Worm (Caenorhabditis elegans) whole organism, L4 larva: ENCODE data around the gene T08A11.1.

ENCODE experiments used
- F10B5.3 ChIP-seq: sonication (generic microtip); optimal IDR thresholded peaks from 2 replicates; lab custom pipeline; 2016; ENCODE audit warnings: mild to moderate bottlenecking, missing genetic modification characterization, missing compliant biosample characterization
- F49E8.2 ChIP-seq: sonication (generic microtip); optimal IDR thresholded peaks from 2 replicates; lab custom pipeline; 2016; ENCODE audit warnings: missing compliant biosample characterization, mild to moderate bottlenecking, missing genetic modification characterization, borderline replicate concordance
- R02D3.7 ChIP-seq: fragments of 150-350 bp; sonication (generic microtip); optimal IDR thresholded peaks from 3 replicates; lab custom pipeline; 2014; ENCODE audit warnings: missing biosample characterization, missing genetic modification characterization
- Y5F2A.4 ChIP-seq: fragments of 200-800 bp; sonication (Bioruptor generic); optimal IDR thresholded peaks from 2 replicates; lab custom pipeline; 2018; ENCODE audit warnings: mild to moderate bottlenecking, missing genetic modification characterization, missing compliant biosample characterization
- aha-1 ChIP-seq: fragments of 150-350 bp; peaks from one replicate; lab custom pipeline; 2014; ENCODE audit warnings: missing biosample characterization, missing genetic modification characterization
- ama-1 ChIP-seq: fragments of 150-350 bp; optimal IDR thresholded peaks from 2 replicates; lab custom pipeline; 2014; ENCODE audit warnings: inconsistent platforms, mixed read lengths
- arid-1 ChIP-seq: fragments of 200-800 bp; sonication (Bioruptor generic); conservative IDR thresholded peaks from 2 replicates; pipeline ENCODE4 v1.3.6; 2022; ENCODE audit warnings: missing genetic modification reagents, missing genetic modification characterization, missing compliant biosample characterization
- ceh-44 ChIP-seq: fragments of 200-800 bp; sonication (Bioruptor generic); IDR thresholded peaks from 2 replicates; pipeline ENCODE4 v1.3.6; 2022; ENCODE audit warnings: missing genetic modification reagents, missing genetic modification characterization, missing compliant biosample characterization
- ces-1 ChIP-seq: fragments of 150-350 bp; sonication (generic microtip); optimal IDR thresholded peaks from 4 replicates; lab custom pipeline; 2014; ENCODE audit warnings: missing biosample characterization, missing genetic modification reagents, missing genetic modification characterization
- ctbp-1 ChIP-seq: fragments of 200-800 bp; sonication (Bioruptor generic); IDR thresholded peaks from 2 replicates; pipeline ENCODE4 v1.3.6; 2022; ENCODE audit warnings: missing genetic modification reagents, missing genetic modification characterization, missing compliant biosample characterization
- daf-16 ChIP-seq, 3 experiments: sonication (generic microtip); optimal IDR thresholded peaks; 2 replicates each; lab custom pipeline; 2016 to 2017; ENCODE audit warnings: missing genetic modification characterization in 3 of 3, missing genetic modification reagents in 3 of 3, mild to moderate bottlenecking in 2 of 3, missing compliant biosample characterization in 2 of 3, missing biosample characterization in 1 of 3, moderate library complexity in 1 of 3
- daf-19 ChIP-seq: fragments of 200-800 bp; sonication (Bioruptor generic); conservative IDR thresholded peaks from 2 replicates; pipeline ENCODE4 v1.3.6; 2022; ENCODE audit warnings: missing genetic modification characterization, missing compliant biosample characterization
- dmd-6 ChIP-seq: fragments of 200-800 bp; sonication (Bioruptor generic); IDR thresholded peaks from 2 replicates; pipeline ENCODE4 v1.3.6; 2022; ENCODE audit warnings: missing genetic modification reagents, missing genetic modification characterization, missing compliant biosample characterization
- dmd-9 ChIP-seq: fragments of 200-800 bp; sonication (Bioruptor generic); IDR thresholded peaks from 2 replicates; pipeline ENCODE4 v1.3.6; 2022; ENCODE audit warnings: missing genetic modification reagents, missing genetic modification characterization, missing compliant biosample characterization
- dpl-1 ChIP-seq: fragments of 150-350 bp; optimal IDR thresholded peaks from 2 replicates; lab custom pipeline; 2014; ENCODE audit warnings: missing biosample characterization, missing genetic modification reagents, missing genetic modification characterization
- duxl-1 ChIP-seq: sonication (generic microtip); optimal IDR thresholded peaks from 2 replicates; lab custom pipeline; 2016; ENCODE audit warnings: mild to moderate bottlenecking, missing genetic modification characterization, moderate library complexity, missing compliant biosample characterization; ENCODE audit not compliant: poor library complexity
- fkh-10 ChIP-seq: fragments of 150-350 bp; optimal IDR thresholded peaks from 2 replicates; lab custom pipeline; 2014; ENCODE audit warnings: missing biosample characterization, missing genetic modification reagents, missing genetic modification characterization
- gei-8 ChIP-seq: fragments of 200-800 bp; sonication (Bioruptor generic); optimal IDR thresholded peaks from 2 replicates; lab custom pipeline; 2018; ENCODE audit warnings: mild to moderate bottlenecking, missing genetic modification characterization, missing compliant biosample characterization
- hmg-1.1 ChIP-seq: fragments of 200-800 bp; sonication (Bioruptor generic); IDR thresholded peaks from 2 replicates; pipeline ENCODE4 v1.3.6; 2022; ENCODE audit warnings: missing genetic modification reagents, missing genetic modification characterization, missing compliant biosample characterization
- jun-1 ChIP-seq: fragments of 150-350 bp; optimal IDR thresholded peaks from 2 replicates; lab custom pipeline; 2014; ENCODE audit warnings: missing biosample characterization, missing genetic modification reagents, missing genetic modification characterization
- lin-1 ChIP-seq: fragments of 200-800 bp; sonication (Bioruptor generic); IDR thresholded peaks from 2 replicates; pipeline ENCODE4 v1.3.6; 2022; ENCODE audit warnings: missing genetic modification reagents, missing genetic modification characterization, missing compliant biosample characterization
- lin-13 ChIP-seq: fragments of 150-350 bp; optimal IDR thresholded peaks from 2 replicates; lab custom pipeline; 2014; ENCODE audit warnings: missing biosample characterization, missing genetic modification reagents, missing genetic modification characterization
- lin-15B ChIP-seq: fragments of 150-350 bp; sonication (generic microtip); optimal IDR thresholded peaks from 3 replicates; lab custom pipeline; 2014; ENCODE audit warnings: missing biosample characterization, missing genetic modification characterization
- lsy-2 ChIP-seq, 2 experiments: fragments of 150-350 bp in 1 of 2; sonication (generic microtip) in 1 of 2; optimal IDR thresholded peaks; 2 replicates each; lab custom pipeline; 2014 to 2017; ENCODE audit warnings: missing biosample characterization in 2 of 2, missing genetic modification characterization in 2 of 2
- madf-9 ChIP-seq: fragments of 200-800 bp; sonication (Bioruptor generic); conservative IDR thresholded peaks from 2 replicates; pipeline ENCODE4 v1.3.6; 2022; ENCODE audit warnings: missing genetic modification reagents, missing genetic modification characterization, missing compliant biosample characterization
- nhr-102 ChIP-seq: sonication (generic microtip); optimal IDR thresholded peaks from 2 replicates; lab custom pipeline; 2016; ENCODE audit warnings: mild to moderate bottlenecking, missing genetic modification characterization, moderate library complexity, missing compliant biosample characterization
- nhr-41 ChIP-seq: fragments of 200-800 bp; sonication (Bioruptor generic); IDR thresholded peaks from 2 replicates; pipeline ENCODE4 v1.3.6; 2022; ENCODE audit warnings: missing genetic modification reagents, missing genetic modification characterization, missing compliant biosample characterization
- nhr-6 ChIP-seq: fragments of 150-350 bp; optimal IDR thresholded peaks from 2 replicates; lab custom pipeline; 2014; ENCODE audit warnings: missing biosample characterization, missing genetic modification characterization
- rbr-2 ChIP-seq: sonication (generic microtip); optimal IDR thresholded peaks from 2 replicates; lab custom pipeline; 2016; ENCODE audit warnings: missing genotype, missing genetic modification characterization, missing compliant biosample characterization
- saeg-2 ChIP-seq: fragments of 200-800 bp; sonication (Bioruptor generic); IDR thresholded peaks from 2 replicates; pipeline ENCODE4 v1.3.6; 2022; ENCODE audit warnings: missing genetic modification reagents, missing genetic modification characterization, missing compliant biosample characterization

The T08A11.1 gene

DNA sequence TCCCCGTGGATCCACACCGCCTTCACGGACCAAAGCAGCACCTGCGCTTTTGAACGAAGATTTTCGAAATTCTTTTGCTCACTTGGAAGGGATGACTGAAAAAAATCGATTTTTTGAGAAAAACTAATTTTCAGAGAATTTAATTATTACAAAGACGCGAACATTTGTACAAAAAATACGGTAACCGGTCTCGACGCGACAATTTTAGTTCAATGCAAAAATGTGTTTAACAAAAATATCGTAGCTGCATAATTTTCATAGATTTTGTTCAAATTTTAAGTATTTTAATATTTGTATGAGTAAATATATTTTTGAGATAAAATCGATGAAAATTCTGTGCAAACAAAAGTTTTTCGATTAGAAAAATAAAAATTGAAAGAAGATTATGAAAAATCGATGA, at the start of gene T08A11.1:
T08A11.1 (minus strand) TSS at position 101 of the 400 bp plus-strand sequence.
- TF ChIP-seq F10B5.3 (tag; lab: Kevin White, UChicago) (no peak), rbr-2 (tag; lab: Kevin White, UChicago) (no peak), daf-19 (GFP tag; lab: Robert Waterston, UW) (no peak), lin-15B (tag; lab: Kevin White, UChicago) (no peak)

DNA sequence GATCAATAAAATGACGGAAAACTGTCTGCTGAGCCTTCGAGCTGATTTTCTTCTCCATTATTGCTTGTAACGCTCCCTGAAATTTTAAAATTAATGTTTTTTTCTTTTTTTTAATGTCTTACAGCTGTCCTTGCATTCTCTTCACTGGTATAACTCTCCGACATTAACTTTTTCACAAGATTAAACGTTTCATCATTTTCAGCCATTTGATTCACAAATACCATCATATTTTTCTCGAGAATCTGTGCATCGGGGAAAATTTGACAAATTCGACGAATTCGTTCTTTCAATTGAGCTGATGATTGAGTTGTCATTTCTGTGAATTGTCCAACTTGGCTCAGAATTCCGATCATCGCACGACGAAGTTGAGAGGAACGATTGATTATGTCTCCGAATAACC, 46.4 kb upstream of the T08A11.1 start:
- no peak for TF ChIP-seq saeg-2
- TF ChIP-seq aha-1 (tag; lab: Kevin White, UChicago) = peak; percentile 92

DNA sequence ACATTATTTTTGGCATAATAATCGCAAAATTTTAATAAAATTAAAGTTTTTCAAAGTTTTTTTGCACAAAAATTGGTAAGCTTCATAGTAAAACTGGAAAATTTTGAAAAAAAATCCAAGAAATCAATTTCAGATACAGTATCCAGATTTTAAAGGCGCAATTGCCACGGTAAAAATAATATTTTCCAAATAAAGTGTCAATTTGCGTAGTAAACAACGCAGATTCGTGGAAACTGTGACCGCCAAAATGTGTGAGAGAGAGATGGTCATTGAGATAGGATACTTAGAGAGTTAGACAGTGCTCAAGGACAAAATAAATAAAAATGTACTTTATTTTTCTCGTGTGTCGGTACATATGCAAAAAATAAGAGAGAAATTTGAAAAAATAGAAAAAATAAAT, 39.8 kb upstream of the T08A11.1 start:
- TF ChIP-seq F49E8.2 (tag; lab: Kevin White, UChicago) (no peak), daf-16 (GFP tag; optimal IDR thresholded peaks at IDR 0.05; lab: Kevin White, UChicago) (no peak), daf-16 (tag; optimal IDR thresholded peaks at IDR 0.05; lab: Kevin White, UChicago) (peak; percentile 55)

DNA sequence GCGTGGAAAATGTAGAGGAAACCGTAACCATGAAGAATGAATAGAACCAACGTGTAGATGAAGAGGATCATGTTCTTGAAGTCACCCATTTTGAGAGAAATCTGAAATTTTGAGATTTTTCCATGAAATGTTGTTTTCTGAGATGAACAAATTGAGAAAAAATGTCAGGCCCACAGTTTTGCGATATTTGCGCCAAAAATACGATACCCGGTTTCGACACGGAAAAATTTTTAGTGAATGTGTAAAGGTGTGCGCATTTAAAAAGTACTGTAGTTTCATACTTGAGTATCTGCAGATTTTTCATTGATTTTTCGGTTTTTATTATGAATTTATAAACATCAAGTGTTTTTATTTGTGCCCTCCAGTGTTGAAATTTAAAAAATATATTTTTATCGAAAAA, 39.3 kb upstream of the T08A11.1 start, which contains the start of gene R10E4.9:
R10E4.9 (minus strand) TSS at position 101 of the 400 bp plus-strand sequence.
- TF ChIP-seq dmd-6 (no peak), ceh-44 (no peak), R02D3.7 (tag; lab: Kevin White, UChicago) (no peak), dmd-9 (GFP tag; lab: Robert Waterston, UW) (no peak), Y5F2A.4 (GFP tag; lab: Kevin White, UChicago) (no peak), F49E8.2 (tag; lab: Kevin White, UChicago) (no peak), lin-1 (GFP tag; lab: Robert Waterston, UW) (no peak), ctbp-1 (GFP tag; lab: Robert Waterston, UW) (no peak)

DNA sequence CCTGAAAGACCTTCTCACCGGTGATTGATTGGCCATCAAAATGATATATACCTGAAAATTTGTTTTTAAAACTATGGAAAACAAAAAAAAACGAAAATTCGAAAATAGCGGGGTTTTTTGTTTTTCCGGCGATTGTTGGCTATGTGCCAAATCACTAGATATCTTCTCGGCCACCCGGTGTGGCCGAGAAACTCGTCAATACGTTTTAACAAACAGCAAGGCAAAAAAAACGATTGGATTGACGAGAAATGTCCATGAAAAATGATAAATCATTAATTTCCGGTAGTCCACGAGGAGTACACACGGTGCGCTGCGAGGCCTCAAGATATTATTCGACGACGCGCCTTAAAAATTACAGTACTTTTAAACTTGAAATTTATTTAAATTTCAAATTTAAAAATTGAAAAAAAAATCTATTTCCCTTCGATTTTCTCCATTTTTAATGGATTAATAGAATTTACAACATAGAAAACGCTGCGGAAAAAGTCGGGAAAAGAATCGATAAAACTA, 38.1 kb upstream of the T08A11.1 start, which contains the start of gene R10E4.11:
R10E4.11 (minus strand) TSS at position 51 of the 510 bp plus-strand sequence.
- no peak for TF ChIP-seq jun-1
- TF ChIP-seq daf-16 (GFP tag; optimal IDR thresholded peaks at IDR 0.05; lab: Kevin White, UChicago) = peak in 1 of 2 experiments; percentile 30
- peak; percentile 23 for TF ChIP-seq daf-16 (tag; optimal IDR thresholded peaks at IDR 0.05; lab: Kevin White, UChicago)
- no peak for TF ChIP-seq nhr-6 (tag; lab: Kevin White, UChicago)
- no peak for TF ChIP-seq duxl-1 (tag; lab: Kevin White, UChicago)
- no peak for TF ChIP-seq ces-1 (GFP tag; lab: Kevin White, UChicago)
- no peak for TF ChIP-seq arid-1 (GFP tag; lab: Robert Waterston, UW)
- no peak for TF ChIP-seq gei-8 (GFP tag; lab: Kevin White, UChicago)
- TF ChIP-seq lsy-2 (tag; optimal IDR thresholded peaks at IDR 0.05; lab: Kevin White, UChicago) = peak in 1 of 2 experiments; percentile 28
- no peak for TF ChIP-seq madf-9 (GFP tag; lab: Robert Waterston, UW)
- TF ChIP-seq nhr-41 (GFP tag; lab: Robert Waterston, UW) = no peak
- no peak for TF ChIP-seq rbr-2 (tag; lab: Kevin White, UChicago)
- no peak for TF ChIP-seq nhr-102 (tag; lab: Kevin White, UChicago)
- no peak for TF ChIP-seq hmg-1.1 (GFP tag; lab: Robert Waterston, UW)
- TF ChIP-seq fkh-10 = no peak
- TF ChIP-seq, all 104 proteins: peak for 2

DNA sequence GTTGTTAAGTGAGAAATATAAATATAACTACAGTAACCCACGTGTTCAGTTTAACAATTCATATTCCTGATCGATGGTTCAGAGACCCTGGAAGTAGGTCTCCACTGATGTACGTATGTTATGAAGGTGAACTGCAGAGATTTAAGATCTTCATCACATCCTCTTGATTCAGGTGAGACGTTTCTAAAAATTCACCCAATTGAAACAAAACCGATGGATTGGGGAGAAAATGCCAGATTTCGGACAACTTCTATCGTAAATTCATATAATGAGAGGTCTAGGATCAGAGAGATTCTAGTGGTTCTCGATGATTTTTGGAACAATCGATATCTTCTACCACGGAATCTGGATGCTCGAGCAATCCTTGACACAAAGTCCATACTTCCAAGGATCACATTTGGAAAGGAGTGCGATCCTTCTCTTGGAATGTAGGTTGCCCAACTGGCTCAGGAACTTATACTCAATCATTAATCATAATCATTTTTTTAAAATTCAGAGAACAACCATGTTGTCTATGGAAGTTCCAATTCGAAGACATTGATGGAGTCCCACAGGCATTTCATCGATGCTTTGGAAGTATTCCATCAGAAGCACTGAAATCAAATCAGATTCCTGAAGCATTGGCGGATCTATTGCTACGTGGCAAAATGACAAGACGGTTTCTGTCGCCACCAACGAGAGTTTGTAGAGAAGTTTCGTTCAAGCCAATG, 31.4 kb upstream of the T08A11.1 start, which contains the start of the genes nth-1 and R10E4.7:
nth-1 (minus strand) TSS at position 101 of the 710 bp plus-strand sequence.
R10E4.7 (plus strand) TSS at position 660 of the 710 bp plus-strand sequence.
- TF ChIP-seq dpl-1 (GFP tag; lab: Kevin White, UChicago) (no peak), ama-1 (lab: Kevin White, UChicago) (no peak), lin-13 (GFP tag; lab: Kevin White, UChicago) (no peak)
- TF ChIP-seq, all 104 proteins: peak for 0
